Worm (Caenorhabditis elegans): ENCODE data around the gene C06G3.8.

DNA sequence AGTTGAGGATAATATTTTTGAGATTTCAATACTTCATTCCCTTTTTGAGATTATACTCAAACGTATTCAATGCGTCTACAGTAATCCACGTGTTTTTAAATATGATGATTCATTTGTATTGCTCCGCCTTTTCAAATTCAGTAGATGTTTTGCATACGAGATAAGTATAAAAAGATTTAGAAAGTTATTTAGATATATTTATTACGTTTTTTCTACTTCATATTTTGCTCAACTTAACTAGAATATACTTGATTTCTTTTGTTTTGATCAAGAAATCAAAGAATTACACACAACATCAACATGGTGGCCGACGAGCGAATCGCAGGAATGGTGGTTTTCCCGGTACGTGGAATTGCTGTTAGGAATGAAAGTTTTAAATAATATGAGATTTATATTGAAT is 25.3 kb upstream of the C06G3.8 start, which contains the start of gene srx-50:
- TF ChIP-seq pqm-1 (tag; optimal IDR thresholded peaks at IDR 0.05) (no peak), ceh-63 (GFP tag; optimal IDR thresholded peaks at IDR 0.05) (no peak), dpl-1 (GFP tag; optimal IDR thresholded peaks at IDR 0.05) (no peak), ceh-82 (tag; optimal IDR thresholded peaks at IDR 0.05) (no peak)
